Fruit fly (Drosophila melanogaster) whole organism, wandering third instar larva: ENCODE results near the gene CG43954.

Experiments
- Abd-B ChIP-seq: fragments of >200 bp; optimal IDR thresholded peaks from 2 replicates; lab custom pipeline; 2017; ENCODE audit warnings: missing biosample characterization, missing genetic modification characterization
- CG32264 ChIP-seq: fragments of 200-800 bp; sonication (Bioruptor generic); optimal IDR thresholded peaks from 2 replicates; lab custom pipeline; 2016; ENCODE audit warnings: missing biosample characterization, missing genetic modification characterization
- CG9705 ChIP-seq: fragments of 200-800 bp; sonication (Bioruptor generic); optimal IDR thresholded peaks from 2 replicates; lab custom pipeline; 2018; ENCODE audit warnings: missing biosample characterization, mild to moderate bottlenecking, missing genetic modification characterization
- CrebA ChIP-seq: fragments of 200-800 bp; sonication (Bioruptor generic); optimal IDR thresholded peaks from 2 replicates; lab custom pipeline; 2016; ENCODE audit warnings: missing biosample characterization, mild to moderate bottlenecking, missing genetic modification characterization, borderline replicate concordance
- Dfd ChIP-seq: fragments of >200 bp; optimal IDR thresholded peaks from 2 replicates; lab custom pipeline; 2017; ENCODE audit warnings: missing biosample characterization, missing genetic modification characterization
- Dif ChIP-seq: fragments of 200-275, 200-300 bp; sonication (Bioruptor generic); optimal IDR thresholded peaks from 2 replicates; lab custom pipeline; 2018; ENCODE audit warnings: missing biosample characterization, missing genetic modification characterization; ENCODE audit not compliant: partially characterized antibody
- GATAd ChIP-seq: sonication (Bioruptor generic); optimal IDR thresholded peaks from 2 replicates; lab custom pipeline; 2016; ENCODE audit warnings: missing biosample characterization, missing genetic modification characterization
- HLH106 ChIP-seq: fragments of 200-800 bp; optimal IDR thresholded peaks from 3 replicates; lab custom pipeline; 2019; ENCODE audit warnings: missing biosample characterization, mild to moderate bottlenecking, missing genetic modification characterization, moderate library complexity
- Hnf4 ChIP-seq: fragments of 200-800 bp; sonication (Bioruptor generic); optimal IDR thresholded peaks from 2 replicates; lab custom pipeline; 2016; ENCODE audit warnings: missing biosample characterization, mild to moderate bottlenecking, missing genetic modification characterization
- Hr78 ChIP-seq: fragments of >200 bp; optimal IDR thresholded peaks from 2 replicates; lab custom pipeline; 2017; ENCODE audit warnings: missing biosample characterization, missing genetic modification characterization
- Hr83 ChIP-seq: fragments of 200-300 bp; sonication (Bioruptor generic); optimal IDR thresholded peaks from 2 replicates; lab custom pipeline; 2016; ENCODE audit warnings: missing biosample characterization, mild to moderate bottlenecking, missing genetic modification characterization, moderate library complexity; ENCODE audit not compliant: poor library complexity, severe bottlenecking
- Jra ChIP-seq: sonication (Bioruptor generic); optimal IDR thresholded peaks from 2 replicates; lab custom pipeline; 2016; ENCODE audit warnings: missing biosample characterization, missing genetic modification characterization
- Mio ChIP-seq: sonication (Bioruptor generic); optimal IDR thresholded peaks from 2 replicates; lab custom pipeline; 2016; ENCODE audit warnings: missing biosample characterization, missing genetic modification characterization
- Myc ChIP-seq: fragments of >200 bp; optimal IDR thresholded peaks from 2 replicates; lab custom pipeline; 2017
- N ChIP-seq: fragments of >200 bp; optimal IDR thresholded peaks from 2 replicates; lab custom pipeline; 2018; ENCODE audit warnings: missing biosample characterization, missing external identifiers, missing genetic modification characterization
- OdsH ChIP-seq: fragments of 200-800 bp; sonication (Bioruptor generic); optimal IDR thresholded peaks from 2 replicates; lab custom pipeline; 2016; ENCODE audit warnings: missing biosample characterization, mild to moderate bottlenecking, missing genetic modification characterization
- Rel ChIP-seq, 2 experiments: fragments of 200-800 bp; sonication (Bioruptor generic) in 1 of 2; optimal IDR thresholded peaks; 2 replicates in 1 of 2; 3 replicates in 1 of 2; lab custom pipeline; 2016 to 2019; ENCODE audit warnings: mild to moderate bottlenecking in 2 of 2, missing biosample characterization in 2 of 2, missing genetic modification characterization in 2 of 2, moderate library complexity in 1 of 2
- Sp1 ChIP-seq: fragments of 200-800 bp; sonication (Bioruptor generic); optimal IDR thresholded peaks from 3 replicates; lab custom pipeline; 2019; ENCODE audit warnings: missing biosample characterization, mild to moderate bottlenecking, missing genetic modification characterization, moderate library complexity
- Vsx2 ChIP-seq: fragments of 200-300, 225-300 bp; sonication (Bioruptor generic); optimal IDR thresholded peaks from 2 replicates; lab custom pipeline; 2018; ENCODE audit warnings: missing biosample characterization, missing genetic modification characterization; ENCODE audit not compliant: partially characterized antibody
- br ChIP-seq: fragments of 200-800 bp; sonication (Bioruptor generic); optimal IDR thresholded peaks from 2 replicates; lab custom pipeline; 2016; ENCODE audit warnings: missing biosample characterization, missing genetic modification characterization
- brk ChIP-seq: fragments of 200-800 bp; sonication (Bioruptor generic); optimal IDR thresholded peaks from 2 replicates; lab custom pipeline; 2016; ENCODE audit warnings: missing biosample characterization, mild to moderate bottlenecking, missing genetic modification characterization
- dl ChIP-seq, 2 experiments: fragments of 175-275, 200-275 bp in 1 of 2; fragments of 200-275 bp in 1 of 2; sonication (Bioruptor generic); optimal IDR thresholded peaks; lab custom pipeline; 2018; ENCODE audit warnings: mild to moderate bottlenecking in 2 of 2, missing biosample characterization in 2 of 2, missing genetic modification characterization in 2 of 2, moderate library complexity in 2 of 2; ENCODE audit not compliant: partially characterized antibody in 2 of 2, insufficient read depth in 1 of 2
- dmrt93B ChIP-seq: fragments of 200-800 bp; sonication (Bioruptor generic); optimal IDR thresholded peaks from 2 replicates; lab custom pipeline; 2018; ENCODE audit warnings: missing biosample characterization, mild to moderate bottlenecking, missing genetic modification characterization
- dsf ChIP-seq: sonication (Bioruptor generic); optimal IDR thresholded peaks from 2 replicates; lab custom pipeline; 2016; ENCODE audit warnings: missing biosample characterization, missing genetic modification characterization, borderline replicate concordance
- ey ChIP-seq: fragments of 200-800 bp; sonication (Bioruptor generic); optimal IDR thresholded peaks from 2 replicates; lab custom pipeline; 2016; ENCODE audit warnings: missing biosample characterization, missing genetic modification characterization
- foxo ChIP-seq, 2 experiments: fragments of 200-800 bp; sonication (Bioruptor generic); optimal IDR thresholded peaks; 2 replicates in 1 of 2; 3 replicates in 1 of 2; lab custom pipeline; 2016 to 2017; ENCODE audit warnings: missing biosample characterization in 2 of 2, missing genetic modification characterization in 2 of 2
- fru ChIP-seq: fragments of 200-800 bp; sonication (Bioruptor generic); optimal IDR thresholded peaks from 3 replicates; lab custom pipeline; 2016; ENCODE audit warnings: missing biosample characterization, mild to moderate bottlenecking, missing genetic modification characterization
- h ChIP-seq: fragments of 200-800 bp; sonication (Bioruptor generic); optimal IDR thresholded peaks from 3 replicates; lab custom pipeline; 2016; ENCODE audit warnings: missing biosample characterization, mild to moderate bottlenecking, missing genetic modification characterization
- jim ChIP-seq: fragments of 175-275, 200-325 bp; sonication (Bioruptor generic); optimal IDR thresholded peaks from 2 replicates; lab custom pipeline; 2016; ENCODE audit warnings: missing biosample characterization, mild to moderate bottlenecking, missing genetic modification characterization
- lola ChIP-seq: fragments of >200 bp; optimal IDR thresholded peaks from 2 replicates; lab custom pipeline; 2017; ENCODE audit warnings: missing biosample characterization, missing genetic modification characterization
- pan ChIP-seq: fragments of >200 bp; optimal IDR thresholded peaks from 2 replicates; lab custom pipeline; 2017
- psq ChIP-seq: fragments of 200-800 bp; sonication (Bioruptor generic); optimal IDR thresholded peaks from 3 replicates; lab custom pipeline; 2017; ENCODE audit warnings: missing biosample characterization, mild to moderate bottlenecking, missing genetic modification characterization, moderate library complexity
- rgr ChIP-seq: fragments of 200-800 bp; sonication (Bioruptor generic); optimal IDR thresholded peaks from 3 replicates; lab custom pipeline; 2016; ENCODE audit warnings: missing biosample characterization, mild to moderate bottlenecking, missing genetic modification characterization
- sage ChIP-seq: fragments of 200-800 bp; sonication (Bioruptor generic); optimal IDR thresholded peaks from 2 replicates; lab custom pipeline; 2016; ENCODE audit warnings: missing biosample characterization, mild to moderate bottlenecking, missing genetic modification characterization
- sv ChIP-seq: fragments of 200-800 bp; sonication (Bioruptor generic); optimal IDR thresholded peaks from 3 replicates; lab custom pipeline; 2016; ENCODE audit warnings: missing biosample characterization, missing genetic modification characterization
- tai ChIP-seq: sonication (Bioruptor generic); optimal IDR thresholded peaks from 2 replicates; lab custom pipeline; 2016; ENCODE audit warnings: missing biosample characterization, missing genetic modification characterization
- usp ChIP-seq: fragments of >200 bp; optimal IDR thresholded peaks from 2 replicates; lab custom pipeline; 2017; ENCODE audit warnings: missing biosample characterization, missing genetic modification characterization
- woc ChIP-seq: sonication (Bioruptor generic); optimal IDR thresholded peaks from 2 replicates; lab custom pipeline; 2016; ENCODE audit warnings: missing biosample characterization, mild to moderate bottlenecking, missing genetic modification characterization

The CG43954 gene

dm6 chr3L:16659959-16660870 lies 51.3 kb downstream of the CG43954 start:
- TF ChIP-seq foxo (GFP tag; optimal IDR thresholded peaks at IDR 0.05; lab: Kevin White, UChicago) (peak; percentile 52 to 94), h (peak; percentile 89), woc (GFP tag; lab: Kevin White, UChicago) (peak; percentile 80), Rel (GFP tag; optimal IDR thresholded peaks at IDR 0.05; lab: Kevin White, UChicago) (peak; percentile 74), Rel (tag; optimal IDR thresholded peaks at IDR 0.05; lab: Kevin White, UChicago) (peak; percentile 68), rgr (peak; percentile 89), Mio (GFP tag; lab: Kevin White, UChicago) (peak; percentile 14), GATAd (GFP tag; lab: Kevin White, UChicago) (no peak), ey (GFP tag; lab: Kevin White, UChicago) (peak; percentile 86), Jra (peak; percentile 58), dsf (GFP tag; lab: Kevin White, UChicago) (peak; percentile 29), CG9705 (GFP tag; lab: Kevin White, UChicago) (peak; percentile 80), Abd-B (no peak), Hr83 (GFP tag; lab: Kevin White, UChicago) (peak; percentile 50), Hnf4 (GFP tag; lab: Kevin White, UChicago) (peak; percentile 82), sage (peak; percentile 43), tai (GFP tag; lab: Kevin White, UChicago) (peak; percentile 57), CG32264 (peak; percentile 83), Hr78 (GFP tag; lab: Kevin White, UChicago) (no peak), N (GFP tag; lab: Kevin White, UChicago) (peak; percentile 10), Dif (GFP tag; lab: Kevin White, UChicago) (peak; percentile 19), Sp1 (GFP tag; lab: Kevin White, UChicago) (peak; percentile 93), usp (GFP tag; lab: Kevin White, UChicago) (no peak), Myc (lab: Kevin White, UChicago) (no peak), sv (peak; percentile 95), pan (lab: Kevin White, UChicago) (no peak), dl (GFP tag; optimal IDR thresholded peaks at IDR 0.05; lab: Kevin White, UChicago; ENCODE audit: insufficient read depth in 1 of 2, partially characterized antibody in 2 of 2) (peak in 1 of 2 experiments; percentile 4), Vsx2 (GFP tag; lab: Kevin White, UChicago) (no peak), jim (GFP tag; lab: Kevin White, UChicago) (no peak), OdsH (GFP tag; lab: Kevin White, UChicago) (peak; percentile 86), br (GFP tag; lab: Kevin White, UChicago) (peak; percentile 84), CrebA (GFP tag; lab: Kevin White, UChicago) (peak; percentile 62), HLH106 (tag; lab: Kevin White, UChicago) (peak; percentile 92), Dfd (GFP tag; lab: Kevin White, UChicago) (no peak), lola (GFP tag; lab: Kevin White, UChicago) (no peak), dmrt93B (peak; percentile 93), psq (GFP tag; lab: Kevin White, UChicago) (peak; percentile 89), brk (peak; percentile 69), fru (GFP tag; lab: Kevin White, UChicago) (peak; percentile 90)

DNA sequence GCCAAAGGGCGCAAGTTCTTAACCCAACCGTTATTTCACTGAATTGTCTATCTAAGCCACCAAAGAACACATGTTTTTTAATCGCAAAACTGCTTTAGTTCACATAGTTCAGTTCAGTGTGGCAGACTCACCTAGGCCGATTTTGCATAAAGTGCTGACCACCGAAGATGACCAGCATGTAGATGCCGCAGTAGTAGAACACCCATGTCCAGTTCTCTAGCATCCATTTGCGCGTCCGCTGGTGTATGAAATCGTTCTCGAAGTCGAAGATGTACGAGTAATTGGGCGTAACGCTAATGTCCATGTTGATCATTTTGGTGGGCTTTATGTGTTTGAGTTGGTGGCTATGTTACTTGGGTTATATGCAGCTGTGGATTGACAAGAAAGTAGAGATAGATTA lies 52.4 kb downstream of the CG43954 start:
- no peak for TF ChIP-seq sv
- TF ChIP-seq jim (GFP tag; lab: Kevin White, UChicago) = no peak
- no peak for TF ChIP-seq Mio (GFP tag; lab: Kevin White, UChicago)
- no peak for TF ChIP-seq pan (lab: Kevin White, UChicago)
- no peak for TF ChIP-seq Sp1 (GFP tag; lab: Kevin White, UChicago)
- TF ChIP-seq Myc (lab: Kevin White, UChicago) = no peak
- no peak for TF ChIP-seq br (GFP tag; lab: Kevin White, UChicago)
- TF ChIP-seq CG32264 = no peak
- TF ChIP-seq Hr78 (GFP tag; lab: Kevin White, UChicago) = no peak
- no peak for TF ChIP-seq CrebA (GFP tag; lab: Kevin White, UChicago)
- TF ChIP-seq woc (GFP tag; lab: Kevin White, UChicago) = no peak
